Fruit fly (Drosophila melanogaster) Kc167 (cell line): ENCODE data around the gene EloB.

ENCODE experiments used
- Myc ChIP-seq: fragments of >200 bp; optimal IDR thresholded peaks from 2 replicates; lab custom pipeline; 2017; ENCODE audit warnings: missing external identifiers
- Sin3A ChIP-seq: fragments of >200 bp; optimal IDR thresholded peaks from 2 replicates; lab custom pipeline; 2018; ENCODE audit warnings: missing external identifiers
- h ChIP-seq: fragments of >200 bp; optimal IDR thresholded peaks from 3 replicates; lab custom pipeline; 2018; ENCODE audit warnings: missing external identifiers
- insv ChIP-seq: fragments of >200 bp; optimal IDR thresholded peaks from 3 replicates; lab custom pipeline; 2018; ENCODE audit warnings: missing external identifiers
- psq ChIP-seq: fragments of >200 bp; optimal IDR thresholded peaks from 2 replicates; lab custom pipeline; 2017; ENCODE audit warnings: missing external identifiers
- ttk ChIP-seq: sonication (Bioruptor generic); optimal IDR thresholded peaks from 2 replicates; lab custom pipeline; 2017; ENCODE audit warnings: missing external identifiers

- no peak for TF ChIP-seq psq (lab: Kevin White, UChicago)
- no peak for TF ChIP-seq ttk (lab: Kevin White, UChicago)
- TF ChIP-seq h (lab: Kevin White, UChicago): no peak
- TF ChIP-seq Sin3A (lab: Kevin White, UChicago): no peak
- no peak for TF ChIP-seq insv (lab: Kevin White, UChicago)
- TF ChIP-seq Myc: no peak
These were observed 36.4 kb downstream of the EloB start for dm6 chr3R:20543220-20543619.
